Worm (Caenorhabditis elegans) whole organism, mixed stage, embryonic: Measurements from ENCODE around the gene pacl-1.

Experiments used
- M03D4.4 ChIP-seq: sonication (generic microtip); optimal IDR thresholded peaks from 2 replicates; lab custom pipeline; 2017; ENCODE audit warnings: mild to moderate bottlenecking, missing genetic modification characterization, missing compliant biosample characterization
- bed-3 ChIP-seq: fragments of 200-800 bp; sonication (Bioruptor generic); optimal IDR thresholded peaks from 3 replicates; lab custom pipeline; 2018; ENCODE audit warnings: mild to moderate bottlenecking, missing genetic modification characterization, moderate library complexity, missing compliant biosample characterization
- blmp-1 ChIP-seq: fragments of 150-350 bp; optimal IDR thresholded peaks from 2 replicates; lab custom pipeline; 2014; ENCODE audit warnings: missing biosample characterization, missing genetic modification characterization
- ceh-43 ChIP-seq: fragments of 200-800 bp; sonication (Bioruptor generic); optimal IDR thresholded peaks from 2 replicates; lab custom pipeline; 2018; ENCODE audit warnings: mild to moderate bottlenecking, missing genetic modification characterization, moderate library complexity, missing compliant biosample characterization
- ceh-83 ChIP-seq: fragments of 200-800 bp; sonication (Bioruptor generic); optimal IDR thresholded peaks from 2 replicates; lab custom pipeline; 2018; ENCODE audit warnings: mild to moderate bottlenecking, missing genetic modification characterization, missing compliant biosample characterization
- ces-1 ChIP-seq: fragments of 150-350 bp; optimal IDR thresholded peaks from 2 replicates; lab custom pipeline; 2014; ENCODE audit warnings: missing biosample characterization, missing genetic modification reagents, missing genetic modification characterization
- drap-1 ChIP-seq: fragments of 200-800 bp; sonication (Bioruptor generic); optimal IDR thresholded peaks from 3 replicates; lab custom pipeline; 2018; ENCODE audit warnings: mild to moderate bottlenecking, missing genetic modification characterization, missing compliant biosample characterization
- elt-1 ChIP-seq: sonication (generic microtip); optimal IDR thresholded peaks from 2 replicates; lab custom pipeline; 2017; ENCODE audit warnings: missing genetic modification characterization, mild to moderate bottlenecking, missing compliant biosample characterization, antibody characterized with exemption, moderate library complexity, borderline replicate concordance; ENCODE audit not compliant: insufficient read depth
- flh-1 ChIP-seq: fragments of 200-800 bp; sonication (Bioruptor generic); optimal IDR thresholded peaks from 2 replicates; lab custom pipeline; 2018; ENCODE audit warnings: mild to moderate bottlenecking, missing genetic modification characterization, moderate library complexity, missing compliant biosample characterization
- ham-2 ChIP-seq: fragments of 200-800 bp; sonication (Bioruptor generic); optimal IDR thresholded peaks from 2 replicates; lab custom pipeline; 2018; ENCODE audit warnings: mild to moderate bottlenecking, missing genetic modification characterization, missing compliant biosample characterization
- hlh-1 ChIP-seq: fragments of 150-350 bp; optimal IDR thresholded peaks from 2 replicates; lab custom pipeline; 2014; ENCODE audit warnings: missing biosample characterization, missing genetic modification reagents, missing genetic modification characterization
- lin-13 ChIP-seq: fragments of 150-350 bp; optimal IDR thresholded peaks from 2 replicates; lab custom pipeline; 2014; ENCODE audit warnings: missing biosample characterization, missing genetic modification characterization
- lin-32 ChIP-seq: fragments of 200-800 bp; sonication (Bioruptor generic); optimal IDR thresholded peaks from 2 replicates; lab custom pipeline; 2018; ENCODE audit warnings: mild to moderate bottlenecking, missing genetic modification characterization, missing compliant biosample characterization
- lsy-2 ChIP-seq: fragments of 150-350 bp; optimal IDR thresholded peaks from 2 replicates; lab custom pipeline; 2014; ENCODE audit warnings: missing biosample characterization, missing genetic modification characterization
- mab-5 ChIP-seq: fragments of 150-350 bp; optimal IDR thresholded peaks from 2 replicates; lab custom pipeline; 2014; ENCODE audit warnings: missing biosample characterization, missing genetic modification characterization
- mep-1 ChIP-seq: fragments of 150-350 bp; optimal IDR thresholded peaks from 2 replicates; lab custom pipeline; 2017; ENCODE audit warnings: missing biosample characterization, missing genetic modification reagents, missing genetic modification characterization, inconsistent platforms
- mls-2 ChIP-seq: sonication (generic microtip); optimal IDR thresholded peaks from 2 replicates; lab custom pipeline; 2016; ENCODE audit warnings: mild to moderate bottlenecking, missing genetic modification characterization, moderate library complexity, missing compliant biosample characterization
- nhr-12 ChIP-seq: fragments of 150-350 bp; optimal IDR thresholded peaks from 2 replicates; lab custom pipeline; 2014; ENCODE audit warnings: missing biosample characterization, missing genetic modification characterization
- nhr-237 ChIP-seq: fragments of 150-350 bp; optimal IDR thresholded peaks from 2 replicates; lab custom pipeline; 2014; ENCODE audit warnings: missing biosample characterization, missing genetic modification characterization
- nhr-28 ChIP-seq: fragments of 150-350 bp; optimal IDR thresholded peaks from 2 replicates; lab custom pipeline; 2014; ENCODE audit warnings: missing biosample characterization, missing genetic modification characterization
- nhr-76 ChIP-seq: sonication (generic microtip); optimal IDR thresholded peaks from 2 replicates; lab custom pipeline; 2017; ENCODE audit warnings: missing biosample characterization, missing genetic modification characterization
- pha-4 ChIP-seq: fragments of 150-350 bp; optimal IDR thresholded peaks from 2 replicates; lab custom pipeline; 2018; ENCODE audit warnings: missing biosample characterization, missing genetic modification reagents, missing genetic modification characterization
- sem-2 ChIP-seq: fragments of 200-800 bp; sonication (Bioruptor generic); optimal IDR thresholded peaks from 2 replicates; lab custom pipeline; 2018; ENCODE audit warnings: mild to moderate bottlenecking, missing genetic modification characterization, missing compliant biosample characterization
- snpc-4 ChIP-seq: fragments of 150-350 bp; optimal IDR thresholded peaks from 2 replicates; lab custom pipeline; 2014; ENCODE audit warnings: missing biosample characterization, missing genetic modification characterization
- sptf-1 ChIP-seq: sonication (generic microtip); optimal IDR thresholded peaks from 2 replicates; lab custom pipeline; 2017; ENCODE audit warnings: mild to moderate bottlenecking, missing genetic modification characterization, moderate library complexity, missing compliant biosample characterization
- tbx-8 ChIP-seq: fragments of 200-800 bp; sonication (Bioruptor generic); optimal IDR thresholded peaks from 2 replicates; lab custom pipeline; 2018; ENCODE audit warnings: mild to moderate bottlenecking, missing genetic modification characterization, moderate library complexity, missing compliant biosample characterization
- unc-120 ChIP-seq: sonication (generic microtip); optimal IDR thresholded peaks from 2 replicates; lab custom pipeline; 2017; ENCODE audit warnings: missing genetic modification characterization, missing compliant biosample characterization; ENCODE audit not compliant: poor library complexity, severe bottlenecking
- unc-39 ChIP-seq: fragments of 150-350 bp; optimal IDR thresholded peaks from 2 replicates; lab custom pipeline; 2014; ENCODE audit warnings: missing biosample characterization, missing genetic modification characterization
- unc-62 ChIP-seq: fragments of 150-350 bp; optimal IDR thresholded peaks from 2 replicates; lab custom pipeline; 2014; ENCODE audit warnings: missing biosample characterization, missing genetic modification reagents, missing genetic modification characterization
- zip-8 ChIP-seq: fragments of 150-350 bp; optimal IDR thresholded peaks from 2 replicates; lab custom pipeline; 2014; ENCODE audit warnings: missing biosample characterization, missing genetic modification characterization
- ztf-11 ChIP-seq: fragments of 150-350 bp; optimal IDR thresholded peaks from 2 replicates; lab custom pipeline; 2014; ENCODE audit warnings: missing biosample characterization, missing genetic modification characterization

The pacl-1 gene

DNA sequence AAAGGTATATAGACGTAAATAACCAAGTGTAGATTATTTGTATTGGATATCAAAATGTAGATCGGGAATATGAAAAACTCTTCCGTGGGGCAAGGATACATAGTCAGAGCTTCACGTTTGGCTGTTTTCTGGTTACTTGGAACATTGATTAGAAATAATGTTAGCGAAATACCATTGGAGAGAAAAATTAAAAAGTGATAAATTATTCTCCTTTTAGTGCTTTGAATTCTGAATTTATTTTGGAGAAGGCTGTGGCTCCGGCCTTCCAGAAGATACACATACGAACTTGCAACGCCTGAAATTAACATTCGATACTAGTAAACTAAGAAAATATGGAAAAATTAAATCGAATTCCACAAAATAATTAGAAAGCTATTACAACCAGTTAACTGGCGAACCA lies 39.6 kb downstream of the pacl-1 start, which contains the start of gene srh-98:
TSS of gene srh-98 (minus strand) at position 101 of the 400 bp plus-strand sequence.
- TF ChIP-seq nhr-12 (tag; lab: Kevin White, UChicago) (no peak), sptf-1 (no peak), zip-8 (tag; lab: Kevin White, UChicago) (no peak), lsy-2 (tag; lab: Kevin White, UChicago) (no peak), ceh-83 (GFP tag; lab: Kevin White, UChicago) (no peak), hlh-1 (tag; lab: Kevin White, UChicago) (no peak), ces-1 (no peak)

DNA sequence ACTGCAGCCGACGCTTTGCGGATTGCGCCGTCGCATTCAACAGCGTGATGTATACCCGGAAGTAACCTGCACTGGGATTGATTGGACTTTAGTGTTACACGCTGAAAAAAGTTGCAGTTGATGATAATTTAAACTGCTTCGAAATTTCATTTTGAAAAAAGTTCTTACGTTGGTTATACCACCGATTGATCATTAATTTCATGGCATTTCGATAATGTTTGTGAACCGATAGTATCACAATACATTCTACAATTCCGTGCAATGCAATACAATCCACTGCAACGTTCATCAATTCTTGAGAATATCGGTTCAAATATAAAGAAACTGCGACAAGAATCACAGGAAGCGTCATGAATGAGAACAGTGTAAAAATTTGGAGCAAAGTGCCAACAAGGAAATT lies 40.1 kb downstream of the pacl-1 start, which contains the start of gene F21H7.3:
TSS of gene F21H7.3 (minus strand) at position 101 of the 400 bp plus-strand sequence.
- TF ChIP-seq flh-1 (GFP tag; lab: Kevin White, UChicago) = no peak
- no peak for TF ChIP-seq bed-3
- no peak for TF ChIP-seq nhr-237 (tag; lab: Kevin White, UChicago)
- TF ChIP-seq mep-1 (tag; lab: Kevin White, UChicago) = no peak
- no peak for TF ChIP-seq ces-1
- TF ChIP-seq lsy-2 (tag; lab: Kevin White, UChicago) = no peak
- no peak for TF ChIP-seq lin-32 (GFP tag; lab: Kevin White, UChicago)
- TF ChIP-seq ceh-83 (GFP tag; lab: Kevin White, UChicago) = no peak
- no peak for TF ChIP-seq nhr-76 (tag; lab: Kevin White, UChicago)
- no peak for TF ChIP-seq snpc-4 (tag; lab: Kevin White, UChicago)
- no peak for TF ChIP-seq sptf-1
- TF ChIP-seq tbx-8 (GFP tag; lab: Kevin White, UChicago) = no peak
- TF ChIP-seq mab-5 = no peak
- no peak for TF ChIP-seq ztf-11 (tag; lab: Kevin White, UChicago)

DNA sequence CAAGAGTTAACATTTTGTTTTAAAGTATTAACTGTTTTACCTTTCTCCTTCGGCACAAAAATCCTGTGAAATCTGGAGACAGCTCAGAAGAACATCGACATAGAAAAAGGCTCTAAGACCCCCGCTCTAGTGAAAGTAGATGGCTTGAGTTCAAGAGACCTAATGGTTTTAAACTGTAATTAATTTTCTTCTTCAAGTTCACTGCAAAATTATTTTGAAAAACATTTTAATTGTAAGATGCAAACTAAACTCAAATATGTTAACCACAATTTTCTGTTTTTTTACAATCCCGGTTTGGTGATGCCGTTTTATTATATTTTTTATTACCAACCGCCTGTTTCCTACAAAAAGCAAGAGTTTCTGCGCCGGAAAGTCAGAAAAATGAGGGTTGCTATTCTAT lies 41.6 kb downstream of the pacl-1 start, which contains the start of gene clec-233:
TSS of gene clec-233 (plus strand) at position 301 of the 400 bp plus-strand sequence.
- TF ChIP-seq M03D4.4 (tag; lab: Kevin White, UChicago) (no peak), flh-1 (GFP tag; lab: Kevin White, UChicago) (no peak), mep-1 (tag; lab: Kevin White, UChicago) (no peak), snpc-4 (tag; lab: Kevin White, UChicago) (no peak), unc-62 (GFP tag; lab: Kevin White, UChicago) (no peak), ceh-83 (GFP tag; lab: Kevin White, UChicago) (no peak), elt-1 (tag; lab: Kevin White, UChicago) (no peak), sptf-1 (no peak), unc-120 (tag; lab: Kevin White, UChicago) (no peak), pha-4 (tag; lab: Kevin White, UChicago) (no peak), unc-39 (tag; lab: Kevin White, UChicago) (no peak), ham-2 (GFP tag; lab: Kevin White, UChicago) (no peak), sem-2 (GFP tag; lab: Kevin White, UChicago) (no peak), mls-2 (tag; lab: Kevin White, UChicago) (no peak)

DNA sequence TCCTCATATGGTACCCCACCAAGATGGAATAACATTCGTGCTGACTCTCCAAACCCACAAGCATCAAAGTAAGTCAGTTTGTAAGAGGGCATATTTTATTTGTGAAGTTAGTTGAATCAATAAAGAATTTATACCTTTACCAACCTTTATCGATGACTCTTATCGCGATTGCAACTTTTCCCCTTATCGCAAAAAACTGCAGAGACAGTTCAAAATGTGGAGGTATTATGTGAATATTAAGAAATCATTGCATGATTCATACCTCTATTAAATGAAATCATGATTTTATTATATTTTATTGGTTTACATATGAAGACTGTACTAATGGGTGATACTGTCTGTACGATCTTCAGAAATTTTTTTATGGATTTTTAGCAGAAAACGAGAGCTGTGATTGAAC lies 43.1 kb downstream of the pacl-1 start, which contains the start of gene gst-22:
TSS of gene gst-22 (minus strand) at position 103 of the 400 bp plus-strand sequence.
- no peak for TF ChIP-seq ceh-43 (GFP tag; lab: Kevin White, UChicago)
- TF ChIP-seq mls-2 (tag; lab: Kevin White, UChicago) = no peak
- TF ChIP-seq flh-1 (GFP tag; lab: Kevin White, UChicago) = no peak
- TF ChIP-seq drap-1 (GFP tag; lab: Kevin White, UChicago) = no peak
- TF ChIP-seq hlh-1 (tag; lab: Kevin White, UChicago) = no peak
- TF ChIP-seq bed-3 = no peak
- TF ChIP-seq lsy-2 (tag; lab: Kevin White, UChicago) = no peak
- TF ChIP-seq lin-13 = no peak
- TF ChIP-seq sptf-1 = no peak
- TF ChIP-seq ztf-11 (tag; lab: Kevin White, UChicago) = no peak
- no peak for TF ChIP-seq nhr-76 (tag; lab: Kevin White, UChicago)
- no peak for TF ChIP-seq lin-32 (GFP tag; lab: Kevin White, UChicago)
- no peak for TF ChIP-seq mab-5
- TF ChIP-seq, all 35 proteins: peak for 0

- TF ChIP-seq ztf-11 (tag; lab: Kevin White, UChicago) (no peak), blmp-1 (tag; lab: Kevin White, UChicago) (no peak), unc-62 (GFP tag; lab: Kevin White, UChicago) (no peak), drap-1 (GFP tag; lab: Kevin White, UChicago) (no peak), ceh-43 (GFP tag; lab: Kevin White, UChicago) (no peak), nhr-28 (tag; lab: Kevin White, UChicago) (no peak), nhr-237 (tag; lab: Kevin White, UChicago) (no peak), elt-1 (tag; lab: Kevin White, UChicago) (no peak), flh-1 (GFP tag; lab: Kevin White, UChicago) (no peak), ham-2 (GFP tag; lab: Kevin White, UChicago) (no peak), nhr-12 (tag; lab: Kevin White, UChicago) (no peak), mab-5 (no peak), snpc-4 (tag; lab: Kevin White, UChicago) (no peak), unc-39 (tag; lab: Kevin White, UChicago) (no peak), unc-120 (tag; lab: Kevin White, UChicago) (no peak)
Measured at ce11 chrV:16229896-16230295, 45.4 kb downstream of the pacl-1 start, which contains the start of the genes F21H7.2 and F21H7.12. Gene F21H7.2, minus strand, starts transcription at chrV:16229996. Gene F21H7.12, plus strand, starts transcription at chrV:16230165.
